Fruit fly (Drosophila melanogaster) ovary, adult (tissue): Measurements from ENCODE around the gene regucalcin.

Experiments used
- CG17801 ChIP-seq: fragments of 200-800 bp; optimal IDR thresholded peaks from 2 replicates; lab custom pipeline; 2019; ENCODE audit warnings: missing biosample characterization, mild to moderate bottlenecking, missing genetic modification characterization, moderate library complexity; ENCODE audit not compliant: partially characterized antibody

regucalcin gene

DNA sequence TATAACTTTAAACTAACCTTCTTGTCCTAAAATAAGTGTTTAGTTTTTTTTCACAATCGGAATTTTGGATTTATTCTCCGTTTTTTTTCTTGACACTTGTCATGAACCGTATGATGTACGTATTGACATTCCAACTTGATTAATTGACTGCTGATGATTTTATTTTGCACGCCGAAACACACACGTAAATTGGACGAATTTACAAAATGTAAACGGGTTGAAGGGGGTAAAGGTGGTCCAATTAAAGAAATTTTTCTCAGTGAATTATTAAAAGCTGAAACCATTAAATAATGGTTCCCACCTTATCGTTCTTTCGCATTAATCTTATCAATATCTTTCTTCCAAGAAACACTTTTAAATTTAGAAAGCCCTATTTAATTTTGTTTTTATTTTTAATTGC lies 44.4 kb downstream of the regucalcin start, which contains the start of gene Uch-L5R:
Uch-L5R (minus strand) TSS at position 101 of the 400 bp plus-strand sequence.
- no peak for TF ChIP-seq CG17801 (GFP tag; lab: Kevin White, UChicago)

DNA sequence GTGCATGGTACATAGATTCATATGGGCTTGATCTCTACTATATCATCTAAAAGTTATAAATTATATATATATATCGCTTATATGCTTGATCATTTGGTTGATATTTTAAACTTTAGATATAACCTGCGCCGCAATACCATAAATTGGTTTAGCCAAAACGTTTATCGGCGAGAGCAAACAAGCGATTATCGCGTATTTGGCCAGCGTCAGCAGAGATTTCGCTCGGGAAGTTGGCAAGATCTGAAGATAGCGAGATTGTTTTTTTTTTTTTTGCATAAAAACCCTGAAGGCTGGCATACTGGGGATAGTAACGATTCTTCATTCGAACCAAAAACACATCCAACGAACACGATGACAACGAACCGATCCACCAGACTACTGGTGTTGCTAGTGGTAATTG lies 47.3 kb downstream of the regucalcin start, which contains the start of gene Muc11A:
Muc11A (plus strand) TSS at position 301 of the 400 bp plus-strand sequence.
- TF ChIP-seq CG17801 (GFP tag; lab: Kevin White, UChicago), result no peak
